Fruit fly (Drosophila melanogaster) whole organism, embryonic: Measurements from ENCODE around the gene CG32260.

Experiments used
- Asciz ChIP-seq: fragments of 200-800 bp; sonication (Bioruptor generic); optimal IDR thresholded peaks from 2 replicates; lab custom pipeline; 2017; ENCODE audit warnings: missing biosample characterization, mild to moderate bottlenecking, missing genetic modification characterization, missing genetic modification reagents
- BEAF-32 ChIP-seq: fragments of 200-800 bp; sonication (Bioruptor generic); optimal IDR thresholded peaks from 3 replicates; lab custom pipeline; 2017; ENCODE audit warnings: missing biosample characterization, missing genetic modification characterization, mild to moderate bottlenecking, moderate library complexity, missing genetic modification reagents
- Bdp1 ChIP-seq: fragments of 200-800 bp; sonication (Bioruptor generic); optimal IDR thresholded peaks from 3 replicates; lab custom pipeline; 2016; ENCODE audit warnings: missing biosample characterization, missing genetic modification characterization
- CG12299 ChIP-seq: fragments of 200-800 bp; sonication (Bioruptor generic); optimal IDR thresholded peaks from 2 replicates; lab custom pipeline; 2018; ENCODE audit warnings: missing biosample characterization, mild to moderate bottlenecking, missing genetic modification characterization
- CG13894 ChIP-seq: fragments of 200-800 bp; sonication (Bioruptor generic); optimal IDR thresholded peaks from 3 replicates; lab custom pipeline; 2018; ENCODE audit warnings: missing biosample characterization, mild to moderate bottlenecking, missing genetic modification characterization, moderate library complexity
- CG14014 ChIP-seq: fragments of 200-800 bp; sonication (Bioruptor generic); IDR thresholded peaks from 2 replicates; pipeline ENCODE4 v1.3.6; 2022; ENCODE audit warnings: missing biosample characterization, missing genetic modification characterization
- CG15601 ChIP-seq: fragments of 200-800 bp; sonication (Bioruptor generic); optimal IDR thresholded peaks from 3 replicates; lab custom pipeline; 2019; ENCODE audit warnings: missing biosample characterization, mild to moderate bottlenecking, missing genetic modification characterization, moderate library complexity
- CG2120 ChIP-seq: fragments of 200-800 bp; sonication (Bioruptor generic); optimal IDR thresholded peaks from 3 replicates; lab custom pipeline; 2016; ENCODE audit warnings: missing biosample characterization, missing genetic modification characterization
- CG2678 ChIP-seq: fragments of 200-800 bp; sonication (Bioruptor generic); optimal IDR thresholded peaks from 3 replicates; lab custom pipeline; 2019; ENCODE audit warnings: missing biosample characterization, mild to moderate bottlenecking, missing genetic modification characterization, moderate library complexity
- CG5953 ChIP-seq: fragments of 200-800 bp; sonication (Bioruptor generic); IDR thresholded peaks from 2 replicates; pipeline ENCODE4 v1.3.6; 2022; ENCODE audit warnings: missing biosample characterization, missing genetic modification characterization
- CG6254 ChIP-seq: fragments of 200-800 bp; sonication (Bioruptor generic); optimal IDR thresholded peaks from 3 replicates; lab custom pipeline; 2017; ENCODE audit warnings: mild to moderate bottlenecking, missing biosample characterization, missing genetic modification reagents, missing genetic modification characterization
- CG6791 ChIP-seq: fragments of 200-800 bp; sonication (Bioruptor generic); IDR thresholded peaks from 3 replicates; pipeline ENCODE4 v1.3.6; 2022; ENCODE audit warnings: missing biosample characterization, missing genetic modification characterization; ENCODE audit not compliant: partially characterized antibody
- CG7928 ChIP-seq: fragments of 200-800 bp; sonication (Bioruptor generic); optimal IDR thresholded peaks from 2 replicates; lab custom pipeline; 2017; ENCODE audit warnings: missing biosample characterization, mild to moderate bottlenecking, missing genetic modification characterization
- CG8359 ChIP-seq: fragments of 200-800 bp; sonication (Bioruptor generic); optimal IDR thresholded peaks from 2 replicates; lab custom pipeline; 2017; ENCODE audit warnings: missing biosample characterization, mild to moderate bottlenecking, missing genetic modification characterization, borderline replicate concordance
- CG9932 ChIP-seq: fragments of 200-800 bp; sonication (Bioruptor generic); IDR thresholded peaks from 2 replicates; pipeline ENCODE4 v1.3.6; 2022; ENCODE audit warnings: missing biosample characterization, missing genetic modification characterization
- CHES-1-like ChIP-seq: fragments of 200-800 bp; sonication (Bioruptor generic); optimal IDR thresholded peaks from 2 replicates; lab custom pipeline; 2016; ENCODE audit warnings: missing biosample characterization, missing genetic modification characterization
- D19A ChIP-seq: fragments of 200-800 bp; optimal IDR thresholded peaks from 3 replicates; lab custom pipeline; 2019; ENCODE audit warnings: missing biosample characterization, mild to moderate bottlenecking, missing genetic modification characterization, moderate library complexity
- Dfd ChIP-seq, 2 experiments: fragments of >200 bp; optimal IDR thresholded peaks; 2 replicates each; lab custom pipeline; 2017; ENCODE audit warnings: missing biosample characterization in 2 of 2, missing genetic modification characterization in 2 of 2
- Dp ChIP-seq: fragments of 200-800 bp; sonication (Bioruptor generic); optimal IDR thresholded peaks from 2 replicates; lab custom pipeline; 2018; ENCODE audit warnings: missing biosample characterization, mild to moderate bottlenecking, missing genetic modification characterization, moderate library complexity
- E2f2 ChIP-seq: fragments of 200-800 bp; sonication (Bioruptor generic); IDR thresholded peaks from 2 replicates; pipeline ENCODE4 v1.3.6; 2022; ENCODE audit warnings: missing biosample characterization, missing genetic modification characterization
- HLH4C ChIP-seq: fragments of 200-800 bp; sonication (Bioruptor generic); IDR thresholded peaks from 3 replicates; pipeline ENCODE4 v1.3.6; 2022; ENCODE audit warnings: missing biosample characterization, missing genetic modification characterization; ENCODE audit not compliant: partially characterized antibody
- HmgD ChIP-seq: fragments of 200-800 bp; sonication (Bioruptor generic); optimal IDR thresholded peaks from 3 replicates; lab custom pipeline; 2016; ENCODE audit warnings: missing biosample characterization, missing genetic modification characterization
- HmgZ ChIP-seq: fragments of 200-800 bp; sonication (Bioruptor generic); optimal IDR thresholded peaks from 2 replicates; lab custom pipeline; 2018; ENCODE audit warnings: missing biosample characterization, mild to moderate bottlenecking, missing genetic modification characterization
- Lhr ChIP-seq: fragments of 200-800 bp; sonication (Bioruptor generic); optimal IDR thresholded peaks from 3 replicates; lab custom pipeline; 2017; ENCODE audit warnings: mild to moderate bottlenecking, missing biosample characterization, missing genetic modification reagents, missing genetic modification characterization
- MESR4 ChIP-seq: fragments of 200-800 bp; sonication (Bioruptor generic); optimal IDR thresholded peaks from 2 replicates; lab custom pipeline; 2018; ENCODE audit warnings: missing biosample characterization, mild to moderate bottlenecking, missing genetic modification characterization, moderate library complexity
- MTF-1 ChIP-seq: fragments of 200-800 bp; sonication (Bioruptor generic); optimal IDR thresholded peaks from 2 replicates; lab custom pipeline; 2018; ENCODE audit warnings: missing biosample characterization, mild to moderate bottlenecking, missing genetic modification characterization, borderline replicate concordance
- Neu2 ChIP-seq: fragments of 200-800 bp; sonication (Bioruptor generic); optimal IDR thresholded peaks from 3 replicates; lab custom pipeline; 2016; ENCODE audit warnings: missing biosample characterization, missing genetic modification characterization, borderline replicate concordance
- Scr ChIP-seq: fragments of 200-800 bp; sonication (Bioruptor generic); IDR thresholded peaks from 2 replicates; pipeline ENCODE4 v1.3.6; 2022; ENCODE audit warnings: missing biosample characterization, missing genetic modification characterization; ENCODE audit not compliant: partially characterized antibody
- Sox100B ChIP-seq: fragments of 200-800 bp; sonication (Bioruptor generic); optimal IDR thresholded peaks from 3 replicates; lab custom pipeline; 2018; ENCODE audit warnings: missing biosample characterization, mild to moderate bottlenecking, missing genetic modification characterization
- Xrp1 ChIP-seq: fragments of 200-800 bp; sonication (Bioruptor generic); IDR thresholded peaks from 2 replicates; pipeline ENCODE4 v1.3.6; 2022; ENCODE audit warnings: missing biosample characterization, missing genetic modification characterization
- YL-1 ChIP-seq: fragments of 200-800 bp; sonication (Bioruptor generic); optimal IDR thresholded peaks from 3 replicates; lab custom pipeline; 2017; ENCODE audit warnings: missing biosample characterization, mild to moderate bottlenecking, missing genetic modification characterization
- ato ChIP-seq: fragments of 200-800 bp; sonication (Bioruptor generic); IDR thresholded peaks from 2 replicates; pipeline ENCODE4 v1.3.6; 2022; ENCODE audit warnings: missing biosample characterization, missing genetic modification characterization; ENCODE audit not compliant: partially characterized antibody
- bsh ChIP-seq, 2 experiments: fragments of 200-800 bp; sonication (Bioruptor generic); optimal IDR thresholded peaks; 2 replicates each; lab custom pipeline; 2017 to 2018; ENCODE audit warnings: mild to moderate bottlenecking in 2 of 2, missing biosample characterization in 2 of 2, missing genetic modification characterization in 2 of 2, moderate library complexity in 1 of 2
- ci ChIP-seq: fragments of 200-800 bp; sonication (Bioruptor generic); IDR thresholded peaks from 3 replicates; pipeline ENCODE4 v1.3.6; 2022; ENCODE audit warnings: missing biosample characterization, missing genetic modification characterization
- crc ChIP-seq: fragments of 200-800 bp; sonication (Bioruptor generic); optimal IDR thresholded peaks from 2 replicates; lab custom pipeline; 2016; ENCODE audit warnings: missing biosample characterization, missing genetic modification characterization
- gcm2 ChIP-seq: fragments of 200-800 bp; sonication (Bioruptor generic); optimal IDR thresholded peaks from 2 replicates; lab custom pipeline; 2016; ENCODE audit warnings: missing biosample characterization, missing genetic modification characterization
- gfzf ChIP-seq: fragments of 200-800 bp; sonication (Bioruptor generic); optimal IDR thresholded peaks from 2 replicates; lab custom pipeline; 2016; ENCODE audit warnings: missing biosample characterization, mild to moderate bottlenecking, missing genetic modification characterization, moderate library complexity
- hb ChIP-seq: fragments of 200-800 bp; sonication (Bioruptor generic); IDR thresholded peaks from 3 replicates; pipeline ENCODE4 v1.3.6; 2022; ENCODE audit warnings: missing biosample characterization, missing genetic modification characterization; ENCODE audit not compliant: partially characterized antibody
- inv ChIP-seq: fragments of 200-800 bp; sonication (Bioruptor generic); IDR thresholded peaks from 2 replicates; pipeline ENCODE4 v1.3.6; 2022; ENCODE audit warnings: missing biosample characterization, missing genetic modification characterization; ENCODE audit not compliant: partially characterized antibody
- mam ChIP-seq: fragments of 200-800 bp; sonication (Bioruptor generic); optimal IDR thresholded peaks from 3 replicates; lab custom pipeline; 2016; ENCODE audit warnings: missing biosample characterization, missing genetic modification characterization
- nau ChIP-seq: fragments of 200-800 bp; sonication (Bioruptor generic); optimal IDR thresholded peaks from 3 replicates; lab custom pipeline; 2017; ENCODE audit warnings: missing biosample characterization, mild to moderate bottlenecking, missing genetic modification characterization, missing genetic modification reagents
- nerfin-2 ChIP-seq: fragments of 200-800 bp; sonication (Bioruptor generic); IDR thresholded peaks from 2 replicates; pipeline ENCODE4 v1.3.6; 2022; ENCODE audit warnings: missing biosample characterization, missing genetic modification characterization; ENCODE audit not compliant: partially characterized antibody
- peb ChIP-seq: fragments of 200-800 bp; sonication (Bioruptor generic); IDR thresholded peaks from 2 replicates; pipeline ENCODE4 v1.3.6; 2022; ENCODE audit warnings: missing biosample characterization, missing genetic modification characterization
- pzg ChIP-seq: fragments of 200-800 bp; sonication (Bioruptor generic); optimal IDR thresholded peaks from 3 replicates; lab custom pipeline; 2018; ENCODE audit warnings: missing biosample characterization, mild to moderate bottlenecking, missing genetic modification characterization, moderate library complexity
- toy ChIP-seq: fragments of 200-800 bp; sonication (Bioruptor generic); IDR thresholded peaks from 2 replicates; pipeline ENCODE4 v1.3.6; 2022; ENCODE audit warnings: missing biosample characterization, missing genetic modification characterization
- vnd ChIP-seq: fragments of 200-800 bp; sonication (Bioruptor generic); IDR thresholded peaks from 3 replicates; pipeline ENCODE4 v1.3.6; 2022; ENCODE audit warnings: missing biosample characterization, missing genetic modification characterization; ENCODE audit not compliant: partially characterized antibody
- wek ChIP-seq: fragments of 200-800 bp; sonication (Bioruptor generic); optimal IDR thresholded peaks from 3 replicates; lab custom pipeline; 2018; ENCODE audit warnings: missing biosample characterization, mild to moderate bottlenecking, missing genetic modification characterization, moderate library complexity
- wor ChIP-seq: fragments of 200-800 bp; sonication (Bioruptor generic); IDR thresholded peaks from 2 replicates; pipeline ENCODE4 v1.3.6; 2022; ENCODE audit warnings: missing biosample characterization, missing genetic modification characterization
- zen ChIP-seq: fragments of 200-800 bp; sonication (Bioruptor generic); optimal IDR thresholded peaks from 3 replicates; lab custom pipeline; 2018; ENCODE audit warnings: missing biosample characterization, mild to moderate bottlenecking, missing genetic modification characterization, moderate library complexity

Gene CG32260

DNA sequence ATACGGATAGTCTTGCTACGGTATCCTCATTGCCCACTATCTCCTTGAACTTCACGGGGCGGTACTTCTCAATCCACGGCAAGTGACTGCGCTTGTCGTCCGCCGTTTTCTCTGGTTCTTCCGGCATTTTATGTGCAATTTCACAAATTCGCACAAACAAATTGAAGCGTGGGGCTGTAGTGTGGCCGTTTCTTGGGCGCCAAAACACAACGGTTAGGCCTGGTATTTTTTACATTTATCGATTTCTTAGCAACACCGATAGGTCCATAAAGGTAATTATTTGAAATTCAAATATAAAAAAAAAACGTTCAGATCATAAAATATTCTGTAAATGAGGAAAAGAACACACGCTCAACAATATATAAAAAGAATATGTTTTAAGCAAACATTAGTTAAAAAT is 6.3 kb upstream of the CG32260 start, which contains the start of gene RfC4 (continued):
- TF ChIP-seq toy (GFP tag; lab: Robert Waterston, UW) (no peak), inv (GFP tag; lab: Robert Waterston, UW) (no peak), BEAF-32 (peak; percentile 50), nerfin-2 (GFP tag; lab: Robert Waterston, UW) (no peak), CG13894 (tag; lab: Kevin White, UChicago) (no peak), wek (GFP tag; lab: Kevin White, UChicago) (no peak), hb (GFP tag; lab: Robert Waterston, UW) (no peak), Asciz (GFP tag; lab: Kevin White, UChicago) (no peak), HmgD (GFP tag; lab: Kevin White, UChicago) (peak; percentile 29), nau (GFP tag; lab: Kevin White, UChicago) (no peak), peb (GFP tag; lab: Robert Waterston, UW) (no peak), ato (GFP tag; lab: Robert Waterston, UW) (no peak), CG14014 (GFP tag; lab: Robert Waterston, UW) (no peak), HmgZ (peak; percentile 35), Bdp1 (GFP tag; lab: Kevin White, UChicago) (no peak), Dp (peak; percentile 88), pzg (GFP tag; lab: Kevin White, UChicago) (peak; percentile 63), CG6791 (GFP tag; lab: Robert Waterston, UW) (0 out of 3 replicates have a peak, but pooled peaks have one; percentile 2), CG2678 (tag; lab: Kevin White, UChicago) (no peak), wor (GFP tag; lab: Robert Waterston, UW) (no peak), Xrp1 (GFP tag; lab: Robert Waterston, UW) (no peak), Dfd (GFP tag; optimal IDR thresholded peaks at IDR 0.05; lab: Kevin White, UChicago) (no peak), Neu2 (GFP tag; lab: Kevin White, UChicago) (no peak), CG2120 (no peak), CG5953 (GFP tag; lab: Robert Waterston, UW) (no peak), CG12299 (no peak), HLH4C (GFP tag; lab: Robert Waterston, UW) (peak; percentile 41), bsh (GFP tag; optimal IDR thresholded peaks at IDR 0.05; lab: Kevin White, UChicago) (no peak), Lhr (GFP tag; lab: Kevin White, UChicago) (no peak), E2f2 (peak; percentile 89), gcm2 (GFP tag; lab: Kevin White, UChicago) (no peak), CHES-1-like (GFP tag; lab: Kevin White, UChicago) (no peak), mam (no peak), ci (GFP tag; lab: Robert Waterston, UW) (no peak), crc (GFP tag; lab: Kevin White, UChicago) (no peak), CG9932 (GFP tag; lab: Robert Waterston, UW) (no peak), CG6254 (GFP tag; lab: Kevin White, UChicago) (no peak), MESR4 (GFP tag; lab: Kevin White, UChicago) (peak; percentile 27), YL-1 (GFP tag; lab: Kevin White, UChicago) (peak; percentile 5), gfzf (GFP tag; lab: Kevin White, UChicago) (peak; percentile 69), CG15601 (tag; lab: Kevin White, UChicago) (peak; percentile 2), Scr (peak; percentile 44; the same call in 1 of the 2 replicates), D19A (tag; lab: Kevin White, UChicago) (no peak), Sox100B (GFP tag; lab: Kevin White, UChicago) (no peak), vnd (no peak), CG8359 (GFP tag; lab: Kevin White, UChicago) (no peak), zen (tag; lab: Kevin White, UChicago) (no peak), MTF-1 (GFP tag; lab: Kevin White, UChicago) (no peak), CG7928 (GFP tag; lab: Kevin White, UChicago) (no peak)
